Worm (Caenorhabditis elegans): Measurements from ENCODE around the gene Y4C6B.2.

The Y4C6B.2 gene

ce11 chrIV:5337649-5338048, 1.7 kb upstream of the Y4C6B.2 start:
- no peak for TF ChIP-seq unc-62 (GFP tag; optimal IDR thresholded peaks at IDR 0.05)
- TF ChIP-seq sma-9 (GFP tag; optimal IDR thresholded peaks at IDR 0.05): peak; percentile 8
- no peak for TF ChIP-seq sma-9 (tag; optimal IDR thresholded peaks at IDR 0.05)
- peak; percentile 4 for TF ChIP-seq nhr-25 (tag; optimal IDR thresholded peaks at IDR 0.05)
- TF ChIP-seq nhr-237 (tag; optimal IDR thresholded peaks at IDR 0.05): no peak
- TF ChIP-seq ztf-1 (GFP tag; conservative IDR thresholded peaks at IDR 0.05): no peak
- peak; percentile 3 for TF ChIP-seq blmp-1 (tag; optimal IDR thresholded peaks at IDR 0.05; ENCODE audit: insufficient read depth)
- no peak for TF ChIP-seq gmeb-1 (tag; optimal IDR thresholded peaks at IDR 0.05)
- no peak for TF ChIP-seq ztf-11 (tag; optimal IDR thresholded peaks at IDR 0.05)
- TF ChIP-seq ceh-16 (tag; optimal IDR thresholded peaks at IDR 0.05): no peak
- TF ChIP-seq zag-1 (tag; optimal IDR thresholded peaks at IDR 0.05): no peak
- TF ChIP-seq aly-2 (tag; optimal IDR thresholded peaks at IDR 0.05): no peak
- no peak for TF ChIP-seq dmd-4 (tag; optimal IDR thresholded peaks at IDR 0.05)
- TF ChIP-seq mdl-1 (tag; optimal IDR thresholded peaks at IDR 0.05): no peak
- TF ChIP-seq crh-2 (tag; optimal IDR thresholded peaks at IDR 0.05): peak; percentile 4
- TF ChIP-seq nhr-129 (tag; optimal IDR thresholded peaks at IDR 0.05): no peak
- no peak for TF ChIP-seq mbf-1 (tag; optimal IDR thresholded peaks at IDR 0.05)
- TF ChIP-seq sma-3 (GFP tag; optimal IDR thresholded peaks at IDR 0.05): peak; percentile 18
- TF ChIP-seq nhr-10 (tag; optimal IDR thresholded peaks at IDR 0.05): no peak
- TF ChIP-seq nhr-23 (tag; optimal IDR thresholded peaks at IDR 0.05): no peak
- no peak for TF ChIP-seq unc-39 (tag; optimal IDR thresholded peaks at IDR 0.05)
- no peak for TF ChIP-seq ZK546.5 (tag; optimal IDR thresholded peaks at IDR 0.05)
- no peak for TF ChIP-seq lsy-2 (tag; optimal IDR thresholded peaks at IDR 0.05)
- no peak for TF ChIP-seq lin-13 (GFP tag; optimal IDR thresholded peaks at IDR 0.05)
- TF ChIP-seq mab-5 (tag; optimal IDR thresholded peaks at IDR 0.05): no peak
- TF ChIP-seq nhr-12 (tag; optimal IDR thresholded peaks at IDR 0.05): no peak
- TF ChIP-seq fos-1 (tag; optimal IDR thresholded peaks at IDR 0.05): no peak
- no peak for TF ChIP-seq C34F6.9 (tag; optimal IDR thresholded peaks at IDR 0.05)
- no peak for TF ChIP-seq sem-4 (tag; optimal IDR thresholded peaks at IDR 0.05)
- no peak for TF ChIP-seq Y55F3AM.14 (GFP tag; optimal IDR thresholded peaks at IDR 0.05)
- no peak for TF ChIP-seq peb-1 (tag; optimal IDR thresholded peaks at IDR 0.05)
- no peak for TF ChIP-seq snpc-4 (tag; optimal IDR thresholded peaks at IDR 0.05)
- no peak for TF ChIP-seq elt-3 (tag; optimal IDR thresholded peaks at IDR 0.05)

ce11 chrIV:5344168-5344567, 4.8 kb downstream of the Y4C6B.2 start:
- TF ChIP-seq peb-1 (tag; optimal IDR thresholded peaks at IDR 0.05): no peak
- TF ChIP-seq fos-1 (tag; optimal IDR thresholded peaks at IDR 0.05): peak; percentile 13
- peak; percentile 24 for TF ChIP-seq lin-13 (GFP tag; optimal IDR thresholded peaks at IDR 0.05)
- TF ChIP-seq lin-39 (tag; optimal IDR thresholded peaks at IDR 0.05): no peak
- peak; percentile 48 for TF ChIP-seq crh-2 (tag; optimal IDR thresholded peaks at IDR 0.05)
- TF ChIP-seq mab-5 (tag; optimal IDR thresholded peaks at IDR 0.05): no peak
- no peak for TF ChIP-seq nhr-10 (tag; optimal IDR thresholded peaks at IDR 0.05)
- TF ChIP-seq blmp-1 (tag; optimal IDR thresholded peaks at IDR 0.05; ENCODE audit: insufficient read depth): no peak
- no peak for TF ChIP-seq Y55F3AM.14 (GFP tag; optimal IDR thresholded peaks at IDR 0.05)
- peak; percentile 60 for TF ChIP-seq sma-3 (GFP tag; optimal IDR thresholded peaks at IDR 0.05)
- no peak for TF ChIP-seq nhr-77 (tag; optimal IDR thresholded peaks at IDR 0.05)
- TF ChIP-seq unc-39 (tag; optimal IDR thresholded peaks at IDR 0.05): no peak
- TF ChIP-seq alr-1 (tag; optimal IDR thresholded peaks at IDR 0.05): no peak
- TF ChIP-seq C34F6.9 (tag; optimal IDR thresholded peaks at IDR 0.05): no peak
- no peak for TF ChIP-seq mbf-1 (tag; optimal IDR thresholded peaks at IDR 0.05)
- TF ChIP-seq mdl-1 (tag; optimal IDR thresholded peaks at IDR 0.05): no peak
- TF ChIP-seq nhr-23 (tag; optimal IDR thresholded peaks at IDR 0.05): no peak
- TF ChIP-seq egl-27 (tag; optimal IDR thresholded peaks at IDR 0.05): no peak
- no peak for TF ChIP-seq ama-1 (optimal IDR thresholded peaks at IDR 0.05)
- no peak for TF ChIP-seq aly-2 (tag; optimal IDR thresholded peaks at IDR 0.05)

ce11 chrIV:5350480-5351193, 11.3 kb downstream of the Y4C6B.2 start, which contains the start of gene gba-4:
gba-4 (minus strand) TSS chrIV:5350897.
- peak; percentile 68 for TF ChIP-seq fos-1 (tag; optimal IDR thresholded peaks at IDR 0.05)
